Worm (Caenorhabditis elegans) whole organism, young adult: ENCODE results near the gene C44F1.1.

Source experiments
- B0019.2 ChIP-seq: fragments of 200-800 bp; sonication (Bioruptor generic); conservative IDR thresholded peaks from 2 replicates; pipeline ENCODE4 v1.3.6; 2022; ENCODE audit warnings: missing genetic modification reagents, missing genetic modification characterization, missing compliant biosample characterization
- B0336.3 ChIP-seq: fragments of 200-800 bp; sonication (Bioruptor generic); IDR thresholded peaks from 2 replicates; pipeline ENCODE4 v1.3.6; 2022; ENCODE audit warnings: missing genetic modification characterization, missing compliant biosample characterization
- C06A6.2 ChIP-seq: fragments of 200-800 bp; sonication (Bioruptor generic); conservative IDR thresholded peaks from 2 replicates; pipeline ENCODE4 v1.3.6; 2022; ENCODE audit warnings: missing genetic modification characterization, missing compliant biosample characterization
- C17E4.6 ChIP-seq: fragments of 200-800 bp; sonication (Bioruptor generic); IDR thresholded peaks from 2 replicates; pipeline ENCODE4 v1.3.6; 2022; ENCODE audit warnings: missing genetic modification reagents, missing genetic modification characterization, missing compliant biosample characterization
- F23B12.7 ChIP-seq: sonication (generic microtip); optimal IDR thresholded peaks from 2 replicates; lab custom pipeline; 2017; ENCODE audit warnings: missing genetic modification characterization, mild to moderate bottlenecking, missing compliant biosample characterization, antibody characterized with exemption, moderate library complexity; ENCODE audit not compliant: insufficient read depth
- F37B4.10 ChIP-seq: fragments of 200-800 bp; sonication (Bioruptor generic); IDR thresholded peaks from 2 replicates; pipeline ENCODE4 v1.3.6; 2022; ENCODE audit warnings: missing genetic modification characterization, missing compliant biosample characterization
- F39B2.1 ChIP-seq: fragments of 200-800 bp; sonication (Bioruptor generic); IDR thresholded peaks from 2 replicates; pipeline ENCODE4 v1.3.6; 2022; ENCODE audit warnings: missing genetic modification reagents, missing genetic modification characterization, missing compliant biosample characterization
- F52B5.7 ChIP-seq: sonication (generic microtip); optimal IDR thresholded peaks from 2 replicates; lab custom pipeline; 2016; ENCODE audit warnings: mild to moderate bottlenecking, missing genetic modification characterization, missing compliant biosample characterization
- F57C9.4 ChIP-seq: sonication (generic microtip); optimal IDR thresholded peaks from 2 replicates; lab custom pipeline; 2017; ENCODE audit warnings: mild to moderate bottlenecking, missing genetic modification characterization, missing compliant biosample characterization
- Y53F4B.3 ChIP-seq: fragments of 200-800 bp; sonication (Bioruptor generic); IDR thresholded peaks from 2 replicates; pipeline ENCODE4 v1.3.6; 2022; ENCODE audit warnings: missing genetic modification reagents, missing genetic modification characterization, missing compliant biosample characterization
- Y53G8AR.9 ChIP-seq: fragments of 200-800 bp; sonication (Bioruptor generic); conservative IDR thresholded peaks from 2 replicates; pipeline ENCODE4 v1.3.6; 2022; ENCODE audit warnings: missing genetic modification reagents, missing genetic modification characterization, missing compliant biosample characterization
- Y56A3A.18 ChIP-seq: fragments of 200-800 bp; sonication (Bioruptor generic); IDR thresholded peaks from 2 replicates; pipeline ENCODE4 v1.3.6; 2022; ENCODE audit warnings: missing genetic modification reagents, missing genetic modification characterization, missing compliant biosample characterization
- Y79H2A.3 ChIP-seq: fragments of 200-800 bp; sonication (Bioruptor generic); conservative IDR thresholded peaks from 2 replicates; pipeline ENCODE4 v1.3.6; 2022; ENCODE audit warnings: missing genetic modification reagents, missing genetic modification characterization, missing compliant biosample characterization
- akir-1 ChIP-seq: fragments of 200-800 bp; sonication (Bioruptor generic); optimal IDR thresholded peaks from 2 replicates; lab custom pipeline; 2018; ENCODE audit warnings: mild to moderate bottlenecking, missing genetic modification characterization, moderate library complexity, missing compliant biosample characterization
- aptf-2 ChIP-seq: fragments of 200-800 bp; sonication (Bioruptor generic); conservative IDR thresholded peaks from 2 replicates; pipeline ENCODE4 v1.3.6; 2022; ENCODE audit warnings: missing genetic modification reagents, missing genetic modification characterization, missing compliant biosample characterization
- attf-5 ChIP-seq: fragments of 200-800 bp; sonication (Bioruptor generic); optimal IDR thresholded peaks from 2 replicates; lab custom pipeline; 2018; ENCODE audit warnings: mild to moderate bottlenecking, missing genetic modification characterization, missing compliant biosample characterization
- ccch-3 ChIP-seq: fragments of 200-800 bp; sonication (Bioruptor generic); optimal IDR thresholded peaks from 2 replicates; lab custom pipeline; 2018; ENCODE audit warnings: mild to moderate bottlenecking, missing genetic modification characterization, missing compliant biosample characterization
- cebp-1 ChIP-seq, 2 experiments: fragments of 200-800 bp in 1 of 2; sonication (Bioruptor generic) in 1 of 2; sonication (generic microtip) in 1 of 2; IDR thresholded peaks in 1 of 2; optimal IDR thresholded peaks in 1 of 2; 2 replicates each; pipeline versions ENCODE4 v1.3.6 to Lab custom; 2017 to 2022; ENCODE audit warnings: missing compliant biosample characterization in 2 of 2, missing genetic modification characterization in 2 of 2, mild to moderate bottlenecking in 1 of 2, missing genetic modification reagents in 1 of 2, moderate library complexity in 1 of 2
- cebp-2 ChIP-seq: fragments of 200-800 bp; sonication (Bioruptor generic); IDR thresholded peaks from 2 replicates; pipeline ENCODE4 v1.3.6; 2022; ENCODE audit warnings: missing genetic modification characterization, missing compliant biosample characterization
- dox-1 ChIP-seq: fragments of 200-800 bp; sonication (Bioruptor generic); IDR thresholded peaks from 2 replicates; pipeline ENCODE4 v1.3.6; 2022; ENCODE audit warnings: missing genetic modification reagents, missing genetic modification characterization, missing compliant biosample characterization
- ekl-4 ChIP-seq: fragments of 200-800 bp; sonication (Bioruptor generic); IDR thresholded peaks from 2 replicates; pipeline ENCODE4 v1.3.6; 2022; ENCODE audit warnings: missing genetic modification reagents, missing genetic modification characterization, missing compliant biosample characterization
- hlh-12 ChIP-seq: sonication (generic microtip); optimal IDR thresholded peaks from 2 replicates; lab custom pipeline; 2016; ENCODE audit warnings: missing genetic modification characterization, missing compliant biosample characterization
- hmg-1.2 ChIP-seq: fragments of 200-800 bp; sonication (Bioruptor generic); IDR thresholded peaks from 2 replicates; pipeline ENCODE4 v1.3.6; 2022; ENCODE audit warnings: missing genetic modification reagents, missing genetic modification characterization, missing compliant biosample characterization
- hmg-20 ChIP-seq: fragments of 200-800 bp; sonication (Bioruptor generic); IDR thresholded peaks from 2 replicates; pipeline ENCODE4 v1.3.6; 2022; ENCODE audit warnings: missing genetic modification reagents, missing genetic modification characterization, missing compliant biosample characterization
- let-526 ChIP-seq: fragments of 200-800 bp; sonication (Bioruptor generic); IDR thresholded peaks from 2 replicates; pipeline ENCODE4 v1.3.6; 2022; ENCODE audit warnings: missing genetic modification reagents, missing genetic modification characterization, missing compliant biosample characterization
- lin-26 ChIP-seq: fragments of 200-800 bp; sonication (Bioruptor generic); IDR thresholded peaks from 2 replicates; pipeline ENCODE4 v1.3.6; 2022; ENCODE audit warnings: missing genetic modification reagents, missing genetic modification characterization, missing compliant biosample characterization
- lin-40 ChIP-seq: sonication (generic microtip); optimal IDR thresholded peaks from 2 replicates; lab custom pipeline; 2016; ENCODE audit warnings: missing genetic modification characterization, mild to moderate bottlenecking, missing compliant biosample characterization, missing genotype, missing genetic modification reagents
- lin-54 ChIP-seq: fragments of 200-800 bp; sonication (Bioruptor generic); optimal IDR thresholded peaks from 2 replicates; lab custom pipeline; 2018; ENCODE audit warnings: mild to moderate bottlenecking, missing genetic modification characterization, missing compliant biosample characterization
- lsy-27 ChIP-seq: sonication (generic microtip); optimal IDR thresholded peaks from 2 replicates; lab custom pipeline; 2017; ENCODE audit warnings: missing genetic modification characterization, mild to moderate bottlenecking, missing compliant biosample characterization, antibody characterized with exemption, missing genotype, borderline replicate concordance; ENCODE audit not compliant: insufficient read depth
- madf-3 ChIP-seq: fragments of 200-800 bp; sonication (Bioruptor generic); IDR thresholded peaks from 2 replicates; pipeline ENCODE4 v1.3.6; 2022; ENCODE audit warnings: missing genetic modification reagents, missing genetic modification characterization, missing compliant biosample characterization
- mcd-1 ChIP-seq: fragments of 200-800 bp; sonication (Bioruptor generic); IDR thresholded peaks from 2 replicates; pipeline ENCODE4 v1.3.6; 2022; ENCODE audit warnings: missing genetic modification reagents, missing genetic modification characterization, missing compliant biosample characterization
- nhr-120 ChIP-seq: fragments of 200-800 bp; sonication (Bioruptor generic); IDR thresholded peaks from 2 replicates; pipeline ENCODE4 v1.3.6; 2022; ENCODE audit warnings: missing genetic modification characterization, missing compliant biosample characterization
- nhr-27 ChIP-seq: fragments of 200-800 bp; sonication (Bioruptor generic); optimal IDR thresholded peaks from 2 replicates; lab custom pipeline; 2018; ENCODE audit warnings: mild to moderate bottlenecking, missing genetic modification characterization, moderate library complexity, missing compliant biosample characterization
- nhr-80 ChIP-seq: sonication (generic microtip); optimal IDR thresholded peaks from 2 replicates; lab custom pipeline; 2016; ENCODE audit warnings: missing genetic modification characterization, missing compliant biosample characterization
- pbrm-1 ChIP-seq: fragments of 200-800 bp; sonication (Bioruptor generic); IDR thresholded peaks from 2 replicates; pipeline ENCODE4 v1.3.6; 2022; ENCODE audit warnings: missing genetic modification reagents, missing genetic modification characterization, missing compliant biosample characterization
- snpc-1.3 ChIP-seq: sonication (generic microtip); optimal IDR thresholded peaks from 2 replicates; lab custom pipeline; 2017; ENCODE audit warnings: missing genetic modification characterization, mild to moderate bottlenecking, missing compliant biosample characterization, antibody characterized with exemption, moderate library complexity, missing genotype, missing genetic modification reagents; ENCODE audit not compliant: insufficient read depth
- snpc-4 ChIP-seq, 5 experiments: fragments of 150-350 bp in 1 of 5; sonication (generic microtip) in 4 of 5; optimal IDR thresholded peaks; 2 replicates each; lab custom pipeline; 2014 to 2018; ENCODE audit warnings: missing genetic modification characterization in 5 of 5, missing biosample characterization in 3 of 5, antibody characterized with exemption in 2 of 5, mild to moderate bottlenecking in 2 of 5, missing compliant biosample characterization in 2 of 5, missing genotype in 2 of 5, moderate library complexity in 2 of 5, missing genetic modification reagents in 1 of 5
- somi-1 ChIP-seq: fragments of 200-800 bp; sonication (Bioruptor generic); optimal IDR thresholded peaks from 2 replicates; lab custom pipeline; 2018; ENCODE audit warnings: mild to moderate bottlenecking, missing genetic modification characterization, missing compliant biosample characterization
- tbp1 ChIP-seq: fragments of 200-800 bp; sonication (Bioruptor generic); optimal IDR thresholded peaks from 2 replicates; lab custom pipeline; 2018; ENCODE audit warnings: mild to moderate bottlenecking, missing genetic modification characterization, missing compliant biosample characterization
- tbx-9 ChIP-seq: sonication (generic microtip); optimal IDR thresholded peaks from 2 replicates; lab custom pipeline; 2016; ENCODE audit warnings: borderline replicate concordance, missing genetic modification characterization, inconsistent platforms, missing compliant biosample characterization
- unc-130 ChIP-seq: sonication (generic microtip); optimal IDR thresholded peaks from 2 replicates; lab custom pipeline; 2016; ENCODE audit warnings: missing genetic modification reagents, missing genetic modification characterization, missing compliant biosample characterization
- zfh-2 ChIP-seq: fragments of 200-800 bp; sonication (Bioruptor generic); conservative IDR thresholded peaks from 2 replicates; pipeline ENCODE4 v1.3.6; 2022; ENCODE audit warnings: missing genetic modification reagents, missing genetic modification characterization, missing compliant biosample characterization
- ztf-18 ChIP-seq: sonication (generic microtip); optimal IDR thresholded peaks from 2 replicates; lab custom pipeline; 2016; ENCODE audit warnings: missing genotype, mild to moderate bottlenecking, missing genetic modification characterization, missing compliant biosample characterization
- ztf-22 ChIP-seq: fragments of 200-800 bp; sonication (Bioruptor generic); optimal IDR thresholded peaks from 2 replicates; lab custom pipeline; 2018; ENCODE audit warnings: mild to moderate bottlenecking, missing genetic modification characterization, moderate library complexity, missing compliant biosample characterization
- ztf-26 ChIP-seq: sonication (generic microtip); optimal IDR thresholded peaks from 2 replicates; lab custom pipeline; 2017; ENCODE audit warnings: missing genetic modification characterization, missing compliant biosample characterization

Gene C44F1.1

ce11 chrIII:3786427-3786935 is 21.1 kb upstream of the C44F1.1 start, which contains the start of gene acy-3:
Gene acy-3, minus strand, starts transcription at chrIII:3786477.
- TF ChIP-seq F23B12.7 (tag; lab: Kevin White, UChicago), result no peak
- TF ChIP-seq Y53F4B.3 (GFP tag; lab: Robert Waterston, UW), result no peak
- TF ChIP-seq lin-40 (tag; lab: Kevin White, UChicago), result peak; percentile 24
- TF ChIP-seq Y79H2A.3, result no peak
- TF ChIP-seq madf-3 (GFP tag; lab: Robert Waterston, UW), result no peak
- TF ChIP-seq nhr-27 (tag; lab: Kevin White, UChicago), result no peak
- TF ChIP-seq pbrm-1 (GFP tag; lab: Robert Waterston, UW), result no peak
- peak; percentile 45 for TF ChIP-seq attf-5 (GFP tag; lab: Kevin White, UChicago)
- 0 out of 2 replicates have a peak, but pooled peaks have one; percentile 62 for TF ChIP-seq Y53G8AR.9 (GFP tag; lab: Robert Waterston, UW)
- TF ChIP-seq lsy-27 (tag; lab: Kevin White, UChicago), result no peak
- TF ChIP-seq hlh-12 (tag; lab: Kevin White, UChicago), result no peak
- TF ChIP-seq let-526, result no peak
- TF ChIP-seq F52B5.7 (tag; lab: Kevin White, UChicago), result peak; percentile 1
- peak; percentile 45; the same call in 1 of the 2 replicates for TF ChIP-seq dox-1
- TF ChIP-seq somi-1 (GFP tag; lab: Kevin White, UChicago), result peak; percentile 11
- TF ChIP-seq tbp1 (GFP tag; lab: Kevin White, UChicago), result peak; percentile 5
- no peak for TF ChIP-seq tbx-9 (tag; lab: Kevin White, UChicago)
- TF ChIP-seq F39B2.1, result no peak
- TF ChIP-seq B0019.2 (GFP tag; lab: Robert Waterston, UW), result no peak
- no peak for TF ChIP-seq hmg-20 (GFP tag; lab: Robert Waterston, UW)
- no peak for TF ChIP-seq ztf-18 (tag; lab: Kevin White, UChicago)
- TF ChIP-seq hmg-1.2, result peak; percentile 73
- TF ChIP-seq lin-26, result no peak
- no peak for TF ChIP-seq snpc-1.3 (tag; lab: Kevin White, UChicago)
- peak; percentile 61; the same call in 1 of the 2 replicates for TF ChIP-seq B0336.3 (GFP tag; lab: Robert Waterston, UW)
- no peak for TF ChIP-seq ztf-26
- TF ChIP-seq C17E4.6 (GFP tag; lab: Robert Waterston, UW), result no peak
- TF ChIP-seq Y56A3A.18, result no peak
- peak; percentile 42 for TF ChIP-seq ztf-22 (GFP tag; lab: Kevin White, UChicago)
- TF ChIP-seq zfh-2 (GFP tag; lab: Robert Waterston, UW), result peak; percentile 74
- TF ChIP-seq snpc-4 (GFP tag; optimal IDR thresholded peaks at IDR 0.05; lab: Kevin White, UChicago), result no peak
- TF ChIP-seq snpc-4 (tag; optimal IDR thresholded peaks at IDR 0.05; lab: Kevin White, UChicago), result peak in 1 of 4 experiments; percentile 28
- TF ChIP-seq nhr-120, result no peak
- no peak for TF ChIP-seq cebp-1 (GFP tag; IDR thresholded peaks at IDR 0.05; lab: Robert Waterston, UW)
- peak; percentile 41 for TF ChIP-seq cebp-1 (tag; optimal IDR thresholded peaks at IDR 0.05; lab: Kevin White, UChicago)
- no peak for TF ChIP-seq ccch-3 (GFP tag; lab: Kevin White, UChicago)
- TF ChIP-seq ekl-4 (GFP tag; lab: Robert Waterston, UW), result no peak
- no peak for TF ChIP-seq aptf-2
- TF ChIP-seq F57C9.4 (tag; lab: Kevin White, UChicago), result no peak
- TF ChIP-seq akir-1 (GFP tag; lab: Kevin White, UChicago), result no peak
- no peak for TF ChIP-seq C06A6.2
- TF ChIP-seq mcd-1 (GFP tag; lab: Robert Waterston, UW), result peak; percentile 56
- no peak for TF ChIP-seq cebp-2 (GFP tag; lab: Robert Waterston, UW)
- no peak for TF ChIP-seq unc-130 (GFP tag; lab: Kevin White, UChicago)
- peak; percentile 75 for TF ChIP-seq nhr-80 (tag; lab: Kevin White, UChicago)
- TF ChIP-seq lin-54, result no peak
- TF ChIP-seq F37B4.10 (GFP tag; lab: Robert Waterston, UW), result no peak
